Worm (Caenorhabditis elegans): Measurements from ENCODE around the gene fem-3.
A peak's percentile ranks its signal among the peaks of the same experiment; 100 is the strongest.

The fem-3 gene

DNA sequence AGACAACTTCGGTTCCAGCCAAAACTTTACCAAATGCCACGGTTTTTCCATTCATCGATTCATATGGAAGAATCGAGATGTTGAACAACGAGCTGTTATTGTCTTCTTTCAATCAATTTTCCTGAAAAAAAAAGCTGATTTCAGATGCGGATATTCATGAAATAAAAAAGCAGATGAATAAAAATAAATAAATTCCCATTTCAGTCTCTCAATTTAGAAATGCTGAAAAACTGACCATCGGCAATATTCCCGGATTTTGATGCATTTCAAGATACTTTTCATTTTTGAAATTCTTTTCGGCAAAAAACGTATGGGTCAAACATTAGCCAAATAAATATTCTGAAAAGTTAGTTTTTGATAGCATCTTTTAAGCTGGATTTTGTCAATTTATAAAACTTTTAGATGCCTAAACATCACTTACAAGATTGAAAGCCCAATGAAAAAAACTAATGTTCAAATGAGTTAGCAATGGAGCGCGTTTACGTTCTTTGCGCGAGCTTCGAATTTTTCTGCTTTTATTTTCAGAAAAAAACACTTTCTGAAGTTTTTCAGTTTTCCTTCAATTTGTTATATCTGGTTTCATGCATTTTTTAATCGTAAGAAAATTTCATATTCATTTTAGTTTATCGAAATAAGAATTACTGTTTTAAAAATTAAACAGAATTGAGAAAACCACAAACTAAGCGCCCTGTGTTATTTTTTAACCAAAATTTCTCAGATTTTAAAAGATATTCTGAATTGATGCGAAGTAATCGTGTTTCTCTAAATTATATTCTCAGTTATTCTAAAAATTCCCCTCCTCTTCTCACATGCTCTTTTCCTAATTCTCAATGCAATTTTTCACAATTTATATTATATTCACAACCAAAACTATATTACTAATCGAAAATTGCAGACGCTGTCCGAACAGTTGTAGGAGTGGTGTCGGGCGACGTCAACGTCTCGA, at the start of gene fem-3, which contains the start of gene C01F6.14:
TSS of gene fem-3 (plus strand) at position 896 of the 946 bp plus-strand sequence.
TSS of gene C01F6.14 (minus strand) at position 51 of the 946 bp plus-strand sequence.
- no peak for TF ChIP-seq him-1 (tag; optimal IDR thresholded peaks at IDR 0.05)
- TF ChIP-seq dao-5 (tag; optimal IDR thresholded peaks at IDR 0.05) = no peak
- TF ChIP-seq W03F9.2 (tag; optimal IDR thresholded peaks at IDR 0.05) = no peak

- no peak for TF ChIP-seq W03F9.2 (tag; optimal IDR thresholded peaks at IDR 0.05)
- TF ChIP-seq him-1 (tag; optimal IDR thresholded peaks at IDR 0.05) = no peak
- TF ChIP-seq dao-5 (tag; optimal IDR thresholded peaks at IDR 0.05) = no peak
Observed at ce11 chrIV:9063518-9063917, 41.2 kb upstream of the fem-3 start.

DNA sequence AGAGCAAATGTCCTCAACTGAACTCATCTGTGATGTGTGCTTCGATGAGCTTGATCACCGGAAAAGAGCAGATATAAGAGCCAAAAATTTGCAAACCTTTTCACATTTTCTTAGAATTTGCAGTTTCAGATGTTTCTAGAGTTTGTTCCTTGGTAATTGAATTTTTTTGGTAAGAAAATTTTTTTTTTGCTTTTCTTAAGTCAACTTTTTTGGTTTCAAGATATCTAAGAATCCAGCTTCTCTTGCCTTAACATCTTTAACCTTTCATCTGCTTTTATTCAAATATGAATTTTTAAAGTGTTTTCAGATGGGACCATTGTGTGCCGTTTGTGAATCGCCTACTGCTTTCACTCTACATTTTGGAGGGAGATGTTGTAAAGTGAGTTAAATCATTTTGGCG, 35.1 kb upstream of the fem-3 start, which contains the start of gene nhr-11:
TSS of gene nhr-11 (plus strand) at position 301 of the 400 bp plus-strand sequence.
- TF ChIP-seq W03F9.2 (tag; optimal IDR thresholded peaks at IDR 0.05) (no peak), him-1 (tag; optimal IDR thresholded peaks at IDR 0.05) (no peak), dao-5 (tag; optimal IDR thresholded peaks at IDR 0.05) (no peak)

ce11 chrIV:9070188-9070587, 34.6 kb upstream of the fem-3 start:
- TF ChIP-seq him-1 (tag; optimal IDR thresholded peaks at IDR 0.05) (no peak), dao-5 (tag; optimal IDR thresholded peaks at IDR 0.05) (no peak), W03F9.2 (tag; optimal IDR thresholded peaks at IDR 0.05) (no peak)

- TF ChIP-seq him-1 (tag; optimal IDR thresholded peaks at IDR 0.05) = peak; percentile 66
- TF ChIP-seq dao-5 (tag; optimal IDR thresholded peaks at IDR 0.05) = no peak
- TF ChIP-seq W03F9.2 (tag; optimal IDR thresholded peaks at IDR 0.05) = peak; percentile 72
Observed at ce11 chrIV:9074244-9074723, 30.5 kb upstream of the fem-3 start, which contains the start of gene mppb-1. TSS of gene mppb-1 (plus strand) at chrIV:9074673.

- TF ChIP-seq dao-5 (tag; optimal IDR thresholded peaks at IDR 0.05) (no peak), W03F9.2 (tag; optimal IDR thresholded peaks at IDR 0.05) (no peak), him-1 (tag; optimal IDR thresholded peaks at IDR 0.05) (no peak)
Observed at ce11 chrIV:9078469-9078868, 26.3 kb upstream of the fem-3 start, which contains the start of gene mans-4. TSS of gene mans-4 (minus strand) at chrIV:9078569.

ce11 chrIV:9079330-9079729, 25.4 kb upstream of the fem-3 start:
- no peak for TF ChIP-seq him-1 (tag; optimal IDR thresholded peaks at IDR 0.05)
- no peak for TF ChIP-seq dao-5 (tag; optimal IDR thresholded peaks at IDR 0.05)
- TF ChIP-seq W03F9.2 (tag; optimal IDR thresholded peaks at IDR 0.05) = no peak

- TF ChIP-seq dao-5 (tag; optimal IDR thresholded peaks at IDR 0.05) (no peak), him-1 (tag; optimal IDR thresholded peaks at IDR 0.05) (no peak), W03F9.2 (tag; optimal IDR thresholded peaks at IDR 0.05) (no peak)
Observed at ce11 chrIV:9080201-9080600, 24.6 kb upstream of the fem-3 start.

DNA sequence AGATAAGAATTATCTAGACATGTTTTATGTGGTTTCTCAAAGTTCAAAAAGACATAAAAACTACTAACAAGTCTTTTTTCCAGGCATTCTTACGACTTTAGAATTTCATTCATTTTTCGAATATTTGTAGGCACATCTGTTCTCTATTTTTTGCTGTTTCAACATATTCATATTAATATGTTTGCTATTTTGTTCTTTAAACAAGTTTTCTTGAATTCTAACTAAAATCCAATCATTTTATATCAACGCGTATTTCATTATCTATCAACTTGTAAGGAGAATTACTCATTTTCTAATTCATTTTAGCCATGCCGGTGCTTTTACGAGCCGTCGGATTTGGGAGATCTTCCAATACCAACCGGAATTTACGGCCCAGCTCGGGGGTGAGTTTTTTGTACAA, 22.7 kb upstream of the fem-3 start, which contains the start of gene twk-8:
TSS of gene twk-8 (plus strand) at position 301 of the 400 bp plus-strand sequence.
- no peak for TF ChIP-seq W03F9.2 (tag; optimal IDR thresholded peaks at IDR 0.05)
- no peak for TF ChIP-seq dao-5 (tag; optimal IDR thresholded peaks at IDR 0.05)
- TF ChIP-seq him-1 (tag; optimal IDR thresholded peaks at IDR 0.05) = no peak

ce11 chrIV:9088294-9088693, 16.5 kb upstream of the fem-3 start, which contains the start of gene msa-1:
TSS of gene msa-1 (plus strand) at chrIV:9088594.
- TF ChIP-seq him-1 (tag; optimal IDR thresholded peaks at IDR 0.05) (no peak), dao-5 (tag; optimal IDR thresholded peaks at IDR 0.05) (no peak), W03F9.2 (tag; optimal IDR thresholded peaks at IDR 0.05) (no peak)

ce11 chrIV:9090538-9091195, 14.1 kb upstream of the fem-3 start:
- TF ChIP-seq him-1 (tag; optimal IDR thresholded peaks at IDR 0.05) = no peak
- TF ChIP-seq W03F9.2 (tag; optimal IDR thresholded peaks at IDR 0.05) = no peak
- no peak for TF ChIP-seq dao-5 (tag; optimal IDR thresholded peaks at IDR 0.05)

ce11 chrIV:9092011-9092410, 12.8 kb upstream of the fem-3 start:
- TF ChIP-seq him-1 (tag; optimal IDR thresholded peaks at IDR 0.05) (peak; percentile 17), W03F9.2 (tag; optimal IDR thresholded peaks at IDR 0.05) (no peak)

- TF ChIP-seq him-1 (tag; optimal IDR thresholded peaks at IDR 0.05) (no peak), dao-5 (tag; optimal IDR thresholded peaks at IDR 0.05) (no peak), W03F9.2 (tag; optimal IDR thresholded peaks at IDR 0.05) (no peak)
Observed at ce11 chrIV:9093932-9094331, 10.8 kb upstream of the fem-3 start, which contains the start of gene lpl-1. TSS of gene lpl-1 (minus strand) at chrIV:9094032.

All from whole organism, L4/young adult.